Fruit fly (Drosophila melanogaster): ENCODE data around the gene Cpr67Fa2.

DNA sequence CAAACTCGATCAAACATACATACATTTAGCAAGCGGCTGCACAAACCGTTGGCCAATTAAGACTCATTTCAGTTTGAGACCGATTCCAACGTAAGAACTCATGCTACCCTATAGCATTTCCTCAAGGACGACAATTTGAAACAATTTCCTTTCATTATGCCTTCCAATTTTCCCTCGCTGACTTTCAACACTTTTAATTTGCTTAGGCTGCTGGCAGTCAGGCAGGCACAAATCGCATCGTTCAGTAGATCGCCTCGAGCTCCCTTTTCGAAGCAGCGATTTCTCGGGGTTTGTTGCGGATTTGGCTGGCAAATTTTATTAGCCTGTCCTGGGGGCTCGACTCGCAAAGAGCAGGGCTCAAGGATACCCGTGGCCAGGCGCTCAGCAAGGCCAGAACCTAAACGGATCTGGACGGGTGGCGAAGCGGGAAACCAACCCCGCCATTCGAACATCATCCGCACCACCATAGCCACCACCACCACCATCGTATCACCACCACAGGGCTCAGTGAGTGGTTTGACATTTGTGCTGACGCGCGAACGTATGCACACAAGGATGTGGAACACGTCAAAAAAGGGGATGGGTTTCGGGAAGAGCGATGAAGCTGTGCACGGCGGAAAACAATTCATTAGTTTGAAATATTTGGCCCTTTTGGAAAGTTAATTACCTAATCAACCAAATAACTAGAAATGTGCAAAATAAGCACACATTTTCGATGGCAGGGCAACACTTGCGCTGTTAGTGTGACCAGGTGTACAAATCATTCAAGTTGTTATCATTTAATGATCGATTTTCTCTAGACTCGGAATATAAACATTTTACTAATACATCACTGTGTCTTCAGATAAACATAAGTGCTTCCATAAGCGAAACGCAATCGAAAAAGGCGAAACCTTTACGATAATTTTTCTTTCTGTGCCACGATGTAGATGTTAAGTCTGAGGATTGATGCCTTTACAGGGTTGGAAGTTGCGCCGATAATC, 46.7 kb upstream of the Cpr67Fa2 start:
- TF ChIP-seq CG15336 (GFP tag; IDR thresholded peaks at IDR 0.05): no peak
- TF ChIP-seq Eip93F (GFP tag; optimal IDR thresholded peaks at IDR 0.05): no peak
- TF ChIP-seq esn (GFP tag; optimal IDR thresholded peaks at IDR 0.05): peak; percentile 52
- peak; percentile 19 for TF ChIP-seq pdm3 (GFP tag; optimal IDR thresholded peaks at IDR 0.05)
- no peak for TF ChIP-seq CG6276 (GFP tag; optimal IDR thresholded peaks at IDR 0.05)
- TF ChIP-seq CG10669 (GFP tag; optimal IDR thresholded peaks at IDR 0.05): peak; percentile 3
- no peak for TF ChIP-seq Sox14 (GFP tag; optimal IDR thresholded peaks at IDR 0.05)

Data from whole organism, prepupa.